Fruit fly (Drosophila melanogaster) S2 (cell line): ENCODE measurements around the gene Rox8.

Source experiments
- CG8478 ChIP-seq: fragments of >200 bp; optimal IDR thresholded peaks from 2 replicates; lab custom pipeline; 2018
- CTCF ChIP-seq, 2 experiments: fragments of >200 bp; optimal IDR thresholded peaks; 2 replicates each; lab custom pipeline; 2018

dm6 chr3R:24068830-24069229 lies 20.8 kb upstream of the Rox8 start:
- TF ChIP-seq CTCF (optimal IDR thresholded peaks at IDR 0.05; lab: Kevin White, UChicago) (no peak), CG8478 (no peak)
